Fruit fly (Drosophila melanogaster) whole organism, adult: Measurements from ENCODE around the gene CG11617.

Source experiments
- CG11617 ChIP-seq: fragments of 200-800 bp; sonication (Bioruptor generic); optimal IDR thresholded peaks from 2 replicates; lab custom pipeline; 2017; ENCODE audit warnings: mild to moderate bottlenecking, missing biosample characterization, missing genetic modification reagents, missing genetic modification characterization
- CG12768 ChIP-seq: fragments of 200-800 bp; sonication (Bioruptor generic); optimal IDR thresholded peaks from 2 replicates; lab custom pipeline; 2017; ENCODE audit warnings: missing biosample characterization, missing genetic modification characterization, mild to moderate bottlenecking, moderate library complexity, missing genetic modification reagents
- CG14711 ChIP-seq: fragments of 200-800 bp; sonication (Bioruptor generic); optimal IDR thresholded peaks from 2 replicates; lab custom pipeline; 2018; ENCODE audit warnings: missing biosample characterization, mild to moderate bottlenecking, missing genetic modification characterization, moderate library complexity
- CG1620 ChIP-seq: fragments of 200-800 bp; sonication (Bioruptor generic); optimal IDR thresholded peaks from 2 replicates; lab custom pipeline; 2016; ENCODE audit warnings: missing biosample characterization, missing genetic modification characterization
- CG33017 ChIP-seq: fragments of 200-800 bp; sonication (Bioruptor generic); optimal IDR thresholded peaks from 2 replicates; lab custom pipeline; 2018; ENCODE audit warnings: missing biosample characterization, mild to moderate bottlenecking, missing genetic modification characterization, moderate library complexity
- CG5204 ChIP-seq: fragments of 200-800 bp; sonication (Bioruptor generic); optimal IDR thresholded peaks from 2 replicates; lab custom pipeline; 2016; ENCODE audit warnings: missing biosample characterization, missing genetic modification characterization
- CG7045 ChIP-seq: fragments of 200-800 bp; sonication (Bioruptor generic); optimal IDR thresholded peaks from 2 replicates; lab custom pipeline; 2017; ENCODE audit warnings: missing biosample characterization, mild to moderate bottlenecking, missing genetic modification characterization
- CG7101 ChIP-seq: fragments of 200-800 bp; sonication (Bioruptor generic); optimal IDR thresholded peaks from 2 replicates; lab custom pipeline; 2018; ENCODE audit warnings: missing biosample characterization, mild to moderate bottlenecking, missing genetic modification characterization, moderate library complexity
- Clk ChIP-seq: fragments of 200-800 bp; sonication (Bioruptor generic); optimal IDR thresholded peaks from 2 replicates; lab custom pipeline; 2017; ENCODE audit warnings: missing biosample characterization, missing genetic modification characterization
- Crg-1 ChIP-seq: fragments of 200-800 bp; sonication (Bioruptor generic); optimal IDR thresholded peaks from 2 replicates; lab custom pipeline; 2016; ENCODE audit warnings: missing biosample characterization, missing genetic modification characterization
- Hr96 ChIP-seq: fragments of 200-800 bp; sonication (Bioruptor generic); optimal IDR thresholded peaks from 2 replicates; lab custom pipeline; 2016; ENCODE audit warnings: missing biosample characterization, missing genetic modification characterization
- Mnt ChIP-seq: fragments of 200-800 bp; sonication (Bioruptor generic); optimal IDR thresholded peaks from 2 replicates; lab custom pipeline; 2016; ENCODE audit warnings: missing biosample characterization, mild to moderate bottlenecking, missing genetic modification characterization
- bab1 ChIP-seq: fragments of 200-800 bp; sonication (Bioruptor generic); optimal IDR thresholded peaks from 3 replicates; lab custom pipeline; 2019; ENCODE audit warnings: missing biosample characterization, mild to moderate bottlenecking, missing genetic modification characterization, moderate library complexity
- cic ChIP-seq: fragments of 200-800 bp; sonication (Bioruptor generic); optimal IDR thresholded peaks from 2 replicates; lab custom pipeline; 2017; ENCODE audit warnings: missing biosample characterization, mild to moderate bottlenecking, missing genetic modification characterization, moderate library complexity
- cnc ChIP-seq, 2 experiments: fragments of >200 bp; optimal IDR thresholded peaks; 2 replicates each; lab custom pipeline; 2017
- kay ChIP-seq: fragments of 200-800 bp; sonication (Bioruptor generic); peaks from one replicate; lab custom pipeline; 2016; ENCODE audit warnings: missing biosample characterization, missing genetic modification characterization, borderline replicate concordance
- ovo ChIP-seq: fragments of 200-800 bp; sonication (Bioruptor generic); optimal IDR thresholded peaks from 2 replicates; lab custom pipeline; 2016; ENCODE audit warnings: missing biosample characterization, missing genetic modification characterization
- pad ChIP-seq: fragments of 200-800 bp; sonication (Bioruptor generic); optimal IDR thresholded peaks from 3 replicates; lab custom pipeline; 2017; ENCODE audit warnings: missing biosample characterization, missing genetic modification characterization, mild to moderate bottlenecking, moderate library complexity, missing genetic modification reagents
- tj ChIP-seq: fragments of 200-800 bp; sonication (Bioruptor generic); optimal IDR thresholded peaks from 3 replicates; lab custom pipeline; 2017; ENCODE audit warnings: missing biosample characterization, mild to moderate bottlenecking, missing genetic modification characterization, moderate library complexity
- toe ChIP-seq: fragments of 200-800 bp; sonication (Bioruptor generic); optimal IDR thresholded peaks from 2 replicates; lab custom pipeline; 2016; ENCODE audit warnings: missing biosample characterization, missing genetic modification characterization

The CG11617 gene

DNA sequence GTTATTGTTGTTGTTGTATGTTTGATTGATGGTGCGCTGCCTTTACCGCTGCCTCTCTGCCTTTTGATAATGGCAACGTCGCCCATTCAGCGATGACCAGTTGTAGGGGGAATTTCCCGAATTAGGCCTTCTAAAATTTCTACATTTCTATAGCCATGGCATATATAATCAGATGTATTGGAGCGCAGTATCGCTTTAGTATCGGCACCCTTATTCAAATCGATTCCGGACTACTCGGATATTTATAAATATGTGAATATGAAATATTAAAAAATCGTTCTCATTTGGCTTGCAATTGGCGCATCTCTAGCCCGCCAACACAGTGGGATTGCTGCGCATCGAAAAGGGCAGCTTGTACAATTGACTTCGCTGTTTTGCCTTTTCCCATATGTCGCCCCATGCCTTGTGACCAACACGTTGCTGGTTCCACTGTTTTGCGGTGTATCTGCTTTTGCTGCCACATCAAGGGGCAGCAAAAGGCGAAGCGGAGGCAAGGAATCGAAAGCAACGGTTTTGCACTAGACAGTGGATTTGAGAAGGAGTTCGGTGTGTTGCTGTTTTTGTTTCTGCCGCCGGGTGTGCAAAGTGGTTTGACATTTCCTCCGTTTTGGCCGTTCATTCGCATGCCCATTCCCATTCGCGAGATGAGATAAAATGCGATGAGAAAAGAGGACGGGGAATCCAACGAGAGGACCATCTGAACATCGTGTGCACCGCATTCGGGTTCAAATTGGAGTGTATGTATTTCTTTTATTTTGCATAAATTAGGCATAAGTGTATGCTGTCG is 17.7 kb upstream of the CG11617 start:
- TF ChIP-seq ovo (no peak), CG11617 (no peak), CG12768 (GFP tag; lab: Kevin White, UChicago) (peak; percentile 13), CG14711 (no peak), CG5204 (GFP tag; lab: Kevin White, UChicago) (peak; percentile 8), CG7101 (tag; lab: Kevin White, UChicago) (no peak)

- TF ChIP-seq CG12768 (GFP tag; lab: Kevin White, UChicago) (no peak), CG11617 (no peak), Mnt (GFP tag; lab: Kevin White, UChicago) (no peak), cic (no peak), toe (no peak), ovo (no peak), CG33017 (tag; lab: Kevin White, UChicago) (no peak), pad (GFP tag; lab: Kevin White, UChicago) (no peak), CG1620 (GFP tag; lab: Kevin White, UChicago) (no peak)
These were observed 16.9 kb upstream of the CG11617 start for dm6 chr2L:223867-224598.

dm6 chr2L:223351-223750 is 16.3 kb upstream of the CG11617 start:
- TF ChIP-seq Crg-1 (GFP tag; lab: Kevin White, UChicago), result no peak
- TF ChIP-seq CG33017 (tag; lab: Kevin White, UChicago), result peak; percentile 71
- TF ChIP-seq kay, result no peak
- TF ChIP-seq tj, result no peak
- TF ChIP-seq pad (GFP tag; lab: Kevin White, UChicago), result no peak
- peak; percentile 34 for TF ChIP-seq Hr96 (GFP tag; lab: Kevin White, UChicago)
- TF ChIP-seq CG14711, result peak; percentile 54
- peak; percentile 46 for TF ChIP-seq CG7045 (GFP tag; lab: Kevin White, UChicago)
- TF ChIP-seq Mnt (GFP tag; lab: Kevin White, UChicago), result no peak
- peak; percentile 22 for TF ChIP-seq bab1 (GFP tag; lab: Kevin White, UChicago)
- peak; percentile 14 for TF ChIP-seq toe
- no peak for TF ChIP-seq ovo
- TF ChIP-seq CG11617, result peak; percentile 48
- TF ChIP-seq cnc (optimal IDR thresholded peaks at IDR 0.05; lab: Kevin White, UChicago), result no peak
- TF ChIP-seq CG12768 (GFP tag; lab: Kevin White, UChicago), result no peak
- no peak for TF ChIP-seq CG5204 (GFP tag; lab: Kevin White, UChicago)
- no peak for TF ChIP-seq cic
- peak; percentile 56 for TF ChIP-seq CG7101 (tag; lab: Kevin White, UChicago)
- TF ChIP-seq CG1620 (GFP tag; lab: Kevin White, UChicago), result peak; percentile 22
- TF ChIP-seq Clk, result no peak

dm6 chr2L:222867-223266 is 15.8 kb upstream of the CG11617 start:
- no peak for TF ChIP-seq CG33017 (tag; lab: Kevin White, UChicago)
- TF ChIP-seq CG11617, result no peak
- TF ChIP-seq Mnt (GFP tag; lab: Kevin White, UChicago), result no peak
- TF ChIP-seq toe, result no peak
- no peak for TF ChIP-seq cnc (optimal IDR thresholded peaks at IDR 0.05; lab: Kevin White, UChicago)
- no peak for TF ChIP-seq CG1620 (GFP tag; lab: Kevin White, UChicago)
- TF ChIP-seq CG5204 (GFP tag; lab: Kevin White, UChicago), result no peak
- no peak for TF ChIP-seq CG12768 (GFP tag; lab: Kevin White, UChicago)
- no peak for TF ChIP-seq CG7101 (tag; lab: Kevin White, UChicago)
- TF ChIP-seq tj, result no peak
- no peak for TF ChIP-seq ovo
- TF ChIP-seq bab1 (GFP tag; lab: Kevin White, UChicago), result no peak
- no peak for TF ChIP-seq CG7045 (GFP tag; lab: Kevin White, UChicago)
- TF ChIP-seq kay, result no peak

DNA sequence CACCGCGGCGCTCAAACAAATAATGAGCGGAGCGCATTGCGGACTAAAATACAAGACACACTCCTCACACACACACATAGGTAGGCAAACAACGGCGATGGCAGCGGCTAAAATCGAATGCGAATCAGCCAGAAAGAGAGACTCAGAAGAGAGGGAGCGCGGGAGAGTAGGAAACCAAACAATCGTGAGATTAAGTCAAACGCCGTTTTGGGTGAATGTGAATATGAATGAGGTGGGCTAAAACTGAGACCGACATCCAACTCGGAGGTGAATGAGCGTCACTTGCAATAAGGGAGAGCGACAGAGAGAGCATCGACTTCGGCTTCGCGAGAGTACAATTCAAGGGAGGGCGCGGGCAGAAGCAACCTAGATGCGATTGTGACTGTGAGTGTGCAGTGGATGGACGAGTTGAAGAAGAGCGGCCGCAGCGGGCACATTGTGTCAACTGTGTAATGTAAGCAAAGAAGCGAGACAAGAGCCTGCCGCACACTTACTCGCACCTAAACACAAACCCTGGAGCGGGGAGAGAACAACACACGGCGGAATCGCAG is 14.9 kb upstream of the CG11617 start:
- peak; percentile 36 for TF ChIP-seq bab1 (GFP tag; lab: Kevin White, UChicago)
- TF ChIP-seq CG7045 (GFP tag; lab: Kevin White, UChicago), result peak; percentile 48
- peak; percentile 42 for TF ChIP-seq Hr96 (GFP tag; lab: Kevin White, UChicago)
- peak; percentile 83 for TF ChIP-seq cic
- peak; percentile 32 for TF ChIP-seq tj
- peak; percentile 37 for TF ChIP-seq Mnt (GFP tag; lab: Kevin White, UChicago)
- TF ChIP-seq CG7101 (tag; lab: Kevin White, UChicago), result peak; percentile 20
- peak; percentile 69 for TF ChIP-seq Crg-1 (GFP tag; lab: Kevin White, UChicago)
- peak; percentile 51 for TF ChIP-seq ovo
- peak; percentile 67 for TF ChIP-seq CG12768 (GFP tag; lab: Kevin White, UChicago)
- no peak for TF ChIP-seq Clk
- TF ChIP-seq toe, result no peak
- no peak for TF ChIP-seq CG11617
- TF ChIP-seq pad (GFP tag; lab: Kevin White, UChicago), result peak; percentile 41

DNA sequence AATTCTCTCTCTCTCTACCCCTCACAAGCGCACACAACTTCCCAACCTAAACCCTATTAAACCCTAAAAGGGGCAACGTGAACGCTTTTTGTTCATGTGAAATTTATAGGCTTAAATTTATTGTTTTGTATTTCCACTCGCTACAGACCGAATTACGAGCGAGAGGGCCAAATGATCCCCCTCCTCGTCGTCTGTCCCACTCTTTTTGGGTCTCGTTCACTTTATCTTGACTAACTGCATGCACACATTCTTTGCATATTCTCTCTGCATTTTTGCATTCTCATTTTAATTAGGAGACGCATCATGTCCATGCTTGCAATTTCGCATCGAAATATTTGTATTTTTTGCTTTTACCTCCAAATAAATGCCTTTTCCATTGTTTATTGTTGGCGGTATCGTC is 14.1 kb upstream of the CG11617 start:
- TF ChIP-seq tj (no peak), bab1 (GFP tag; lab: Kevin White, UChicago) (no peak), Crg-1 (GFP tag; lab: Kevin White, UChicago) (no peak), Mnt (GFP tag; lab: Kevin White, UChicago) (no peak), Clk (no peak), pad (GFP tag; lab: Kevin White, UChicago) (no peak), CG14711 (no peak), CG11617 (no peak), Hr96 (GFP tag; lab: Kevin White, UChicago) (no peak), CG1620 (GFP tag; lab: Kevin White, UChicago) (no peak), ovo (no peak), cnc (optimal IDR thresholded peaks at IDR 0.05; lab: Kevin White, UChicago) (no peak), cic (no peak)
